Worm (Caenorhabditis elegans) whole organism, late embryonic: ENCODE data around the gene Y69H2.15.
A peak's percentile ranks its signal among the peaks of the same experiment; 100 is the strongest.

Source experiments
- C38D4.7 ChIP-seq: fragments of 200-800 bp; sonication (Bioruptor generic); optimal IDR thresholded peaks from 2 replicates; lab custom pipeline; 2018; ENCODE audit warnings: mild to moderate bottlenecking, missing genetic modification characterization, moderate library complexity, missing compliant biosample characterization
- K02D7.2 ChIP-seq: sonication (generic microtip); optimal IDR thresholded peaks from 2 replicates; lab custom pipeline; 2017; ENCODE audit warnings: mild to moderate bottlenecking, missing genetic modification characterization, missing compliant biosample characterization
- K09A11.1 ChIP-seq: sonication (generic microtip); optimal IDR thresholded peaks from 2 replicates; lab custom pipeline; 2017; ENCODE audit warnings: antibody characterized with exemption, mild to moderate bottlenecking, missing genetic modification characterization, missing compliant biosample characterization; ENCODE audit not compliant: insufficient read depth
- T23F11.4 ChIP-seq: fragments of 200-800 bp; sonication (Bioruptor generic); optimal IDR thresholded peaks from 2 replicates; lab custom pipeline; 2018; ENCODE audit warnings: mild to moderate bottlenecking, missing genetic modification characterization, missing compliant biosample characterization
- Y22D7AL.16 ChIP-seq: sonication (generic microtip); optimal IDR thresholded peaks from 2 replicates; lab custom pipeline; 2016; ENCODE audit warnings: missing genetic modification characterization, missing compliant biosample characterization
- ahr-1 ChIP-seq: sonication (generic microtip); optimal IDR thresholded peaks from 2 replicates; lab custom pipeline; 2016; ENCODE audit warnings: missing genetic modification characterization, missing compliant biosample characterization
- ceh-18 ChIP-seq: sonication (generic microtip); optimal IDR thresholded peaks from 2 replicates; lab custom pipeline; 2016; ENCODE audit warnings: missing genetic modification characterization, missing compliant biosample characterization
- ceh-2 ChIP-seq: sonication (generic microtip); optimal IDR thresholded peaks from 2 replicates; lab custom pipeline; 2016; ENCODE audit warnings: missing genotype, missing genetic modification characterization, missing compliant biosample characterization
- ceh-24 ChIP-seq: sonication (generic microtip); optimal IDR thresholded peaks from 2 replicates; lab custom pipeline; 2016; ENCODE audit warnings: mild to moderate bottlenecking, missing genetic modification characterization, missing compliant biosample characterization
- ceh-30 ChIP-seq: fragments of 150-350 bp; optimal IDR thresholded peaks from 2 replicates; lab custom pipeline; 2014; ENCODE audit warnings: missing biosample characterization, missing genetic modification characterization
- ceh-48 ChIP-seq: sonication (generic microtip); optimal IDR thresholded peaks from 2 replicates; lab custom pipeline; 2016; ENCODE audit warnings: missing genetic modification characterization, inconsistent platforms, missing compliant biosample characterization
- ceh-6 ChIP-seq: fragments of 200-800 bp; sonication (Bioruptor generic); optimal IDR thresholded peaks from 2 replicates; lab custom pipeline; 2018; ENCODE audit warnings: mild to moderate bottlenecking, missing genetic modification characterization, missing compliant biosample characterization
- dmd-4 ChIP-seq: sonication (generic microtip); optimal IDR thresholded peaks from 2 replicates; lab custom pipeline; 2016; ENCODE audit warnings: borderline replicate concordance, missing genetic modification characterization, missing compliant biosample characterization
- dve-1 ChIP-seq: sonication (generic microtip); optimal IDR thresholded peaks from 2 replicates; lab custom pipeline; 2017; ENCODE audit warnings: antibody characterized with exemption, mild to moderate bottlenecking, missing genetic modification characterization, missing compliant biosample characterization
- elt-4 ChIP-seq: sonication (generic microtip); optimal IDR thresholded peaks from 2 replicates; lab custom pipeline; 2016; ENCODE audit warnings: missing genetic modification characterization, missing compliant biosample characterization
- fax-1 ChIP-seq: sonication (generic microtip); optimal IDR thresholded peaks from 2 replicates; lab custom pipeline; 2016; ENCODE audit warnings: missing genotype, missing genetic modification characterization, missing compliant biosample characterization
- fkh-6 ChIP-seq: sonication (generic microtip); optimal IDR thresholded peaks from 2 replicates; lab custom pipeline; 2016; ENCODE audit warnings: missing genetic modification characterization, missing compliant biosample characterization
- gmeb-2 ChIP-seq: sonication (generic microtip); optimal IDR thresholded peaks from 2 replicates; lab custom pipeline; 2016; ENCODE audit warnings: missing genetic modification characterization, inconsistent platforms, missing compliant biosample characterization
- hlh-30 ChIP-seq: sonication (generic microtip); optimal IDR thresholded peaks from 2 replicates; lab custom pipeline; 2017; ENCODE audit warnings: antibody characterized with exemption, missing genetic modification characterization, missing compliant biosample characterization; ENCODE audit not compliant: insufficient read depth
- hlh-6 ChIP-seq: sonication (generic microtip); optimal IDR thresholded peaks from 2 replicates; lab custom pipeline; 2016; ENCODE audit warnings: missing genotype, missing genetic modification characterization, missing compliant biosample characterization
- hlh-8 ChIP-seq: sonication (generic microtip); optimal IDR thresholded peaks from 2 replicates; lab custom pipeline; 2016; ENCODE audit warnings: missing genotype, missing genetic modification characterization, missing compliant biosample characterization
- lim-6 ChIP-seq: sonication (generic microtip); optimal IDR thresholded peaks from 2 replicates; lab custom pipeline; 2016; ENCODE audit warnings: missing genetic modification characterization, missing compliant biosample characterization
- madf-2 ChIP-seq: sonication (generic microtip); optimal IDR thresholded peaks from 2 replicates; lab custom pipeline; 2017; ENCODE audit warnings: missing genetic modification characterization, missing compliant biosample characterization
- nhr-232 ChIP-seq: sonication (generic microtip); optimal IDR thresholded peaks from 2 replicates; lab custom pipeline; 2016; ENCODE audit warnings: missing genetic modification characterization, missing compliant biosample characterization
- npax-4 ChIP-seq: sonication (generic microtip); optimal IDR thresholded peaks from 2 replicates; lab custom pipeline; 2016; ENCODE audit warnings: missing genetic modification characterization, missing compliant biosample characterization
- pat-9 ChIP-seq: fragments of 200-800 bp; sonication (Bioruptor generic); optimal IDR thresholded peaks from 2 replicates; lab custom pipeline; 2018; ENCODE audit warnings: mild to moderate bottlenecking, missing genetic modification characterization, moderate library complexity, missing compliant biosample characterization
- pax-1 ChIP-seq: fragments of 150-350 bp; optimal IDR thresholded peaks from 2 replicates; lab custom pipeline; 2014; ENCODE audit warnings: missing biosample characterization, missing genetic modification characterization
- pha-4 ChIP-seq: fragments of 150-350 bp; optimal IDR thresholded peaks from 2 replicates; lab custom pipeline; 2018; ENCODE audit warnings: missing biosample characterization, missing genetic modification reagents, missing genetic modification characterization
- sdc-2 ChIP-seq: sonication (generic microtip); optimal IDR thresholded peaks from 2 replicates; lab custom pipeline; 2016; ENCODE audit warnings: missing genotype, missing genetic modification characterization, missing compliant biosample characterization
- sox-2 ChIP-seq: fragments of 200-800 bp; sonication (Bioruptor generic); IDR thresholded peaks from 2 replicates; pipeline ENCODE4 v1.3.6; 2022; ENCODE audit warnings: missing genetic modification reagents, missing genetic modification characterization, missing compliant biosample characterization
- sox-4 ChIP-seq: sonication (generic microtip); optimal IDR thresholded peaks from 2 replicates; lab custom pipeline; 2017; ENCODE audit warnings: mild to moderate bottlenecking, missing genetic modification characterization, inconsistent platforms, missing compliant biosample characterization
- syd-9 ChIP-seq: sonication (generic microtip); optimal IDR thresholded peaks from 2 replicates; lab custom pipeline; 2016; ENCODE audit warnings: mild to moderate bottlenecking, missing genetic modification characterization, moderate library complexity, missing compliant biosample characterization
- ttx-3 ChIP-seq: sonication (generic microtip); optimal IDR thresholded peaks from 2 replicates; lab custom pipeline; 2016; ENCODE audit warnings: missing genetic modification reagents, missing genetic modification characterization, missing compliant biosample characterization
- unc-55 ChIP-seq: sonication (generic microtip); optimal IDR thresholded peaks from 2 replicates; lab custom pipeline; 2017; ENCODE audit warnings: missing biosample characterization, missing genetic modification reagents, missing genetic modification characterization
- zip-5 ChIP-seq: sonication (generic microtip); optimal IDR thresholded peaks from 2 replicates; lab custom pipeline; 2016; ENCODE audit warnings: missing genetic modification characterization, missing compliant biosample characterization
- ztf-16 ChIP-seq: sonication (generic microtip); optimal IDR thresholded peaks from 2 replicates; lab custom pipeline; 2017; ENCODE audit warnings: missing genetic modification characterization, missing compliant biosample characterization

Y69H2.15 gene

ce11 chrV:18650043-18650442 lies 23.4 kb upstream of the Y69H2.15 start, which contains the start of gene egas-2:
Gene egas-2, plus strand, starts transcription at chrV:18650343.
- TF ChIP-seq ceh-30 (tag; lab: Kevin White, UChicago) (no peak), elt-4 (tag; lab: Kevin White, UChicago) (no peak), npax-4 (no peak), ttx-3 (tag; lab: Kevin White, UChicago) (no peak), ahr-1 (no peak), nhr-232 (tag; lab: Kevin White, UChicago) (no peak), ceh-18 (no peak), hlh-6 (no peak), fkh-6 (tag; lab: Kevin White, UChicago) (no peak)

DNA sequence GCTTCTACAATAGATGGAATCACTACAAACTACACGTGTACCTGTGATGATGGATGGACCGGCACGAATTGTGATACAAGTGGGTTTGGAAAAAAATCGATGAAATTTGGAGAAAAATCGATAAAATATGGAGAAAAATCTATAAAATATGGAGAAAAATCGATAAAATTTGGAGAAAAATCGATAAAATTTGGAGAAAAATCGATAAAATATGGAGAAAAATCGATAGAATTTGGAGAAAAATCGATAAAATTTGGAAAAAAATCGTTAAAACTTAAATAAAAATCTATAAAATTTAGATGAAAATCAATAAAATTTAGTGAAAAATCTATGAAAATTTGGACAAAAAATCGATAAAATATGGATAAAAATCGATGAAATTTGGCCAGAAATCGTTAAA lies 17.6 kb upstream of the Y69H2.15 start:
- TF ChIP-seq sox-4 (tag; lab: Kevin White, UChicago) (no peak), madf-2 (tag; lab: Kevin White, UChicago) (no peak), C38D4.7 (GFP tag; lab: Kevin White, UChicago) (no peak), ceh-48 (tag; lab: Kevin White, UChicago) (peak; percentile 12)

DNA sequence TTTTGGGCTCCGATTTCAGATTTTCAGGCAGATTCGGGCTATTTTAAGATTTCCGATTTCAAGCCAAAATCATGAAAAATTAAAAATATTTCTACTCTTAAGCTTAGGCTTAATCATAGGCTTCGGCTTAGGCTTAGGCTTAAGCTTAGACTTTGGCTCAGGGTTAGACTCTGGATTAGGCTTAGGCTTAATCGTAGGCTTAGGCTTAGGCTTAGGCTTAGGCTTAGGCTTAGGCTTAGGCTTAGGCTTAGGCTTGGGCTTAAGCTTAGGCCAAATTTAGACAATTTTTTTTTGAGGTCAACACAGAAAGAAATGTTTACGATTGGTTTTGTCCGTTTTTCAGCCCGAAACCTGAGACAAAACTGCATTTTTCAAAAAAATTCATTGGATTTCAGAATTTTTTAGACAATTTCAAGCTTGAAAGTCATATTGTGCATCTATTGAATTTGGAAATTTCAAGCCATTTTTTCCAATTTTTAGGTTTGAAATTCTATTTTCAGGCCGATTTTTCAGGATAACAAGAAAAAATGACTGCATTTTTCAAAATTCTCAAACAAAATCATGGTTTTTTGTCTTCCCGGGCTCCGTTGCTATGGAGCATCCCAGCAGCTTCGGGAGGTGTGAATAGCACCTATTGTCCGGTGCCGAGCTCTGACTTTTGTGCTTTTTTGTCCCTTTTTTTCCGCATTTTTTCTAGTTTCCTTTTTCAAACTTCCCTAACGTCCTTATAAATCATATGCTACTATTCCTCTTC lies 13.1 kb upstream of the Y69H2.15 start, which contains the start of gene egas-1:
egas-1 (plus strand) TSS at position 704 of the 754 bp plus-strand sequence.
- TF ChIP-seq K09A11.1 (tag; lab: Kevin White, UChicago) (no peak), pha-4 (tag; lab: Kevin White, UChicago) (no peak), dve-1 (peak; percentile 84), syd-9 (no peak)
- TF ChIP-seq, all 69 proteins: peak for 1

- TF ChIP-seq sdc-2 (tag; lab: Kevin White, UChicago) = no peak
- peak; percentile 3 for TF ChIP-seq ceh-2
- TF ChIP-seq K02D7.2 = no peak
- TF ChIP-seq ceh-24 (tag; lab: Kevin White, UChicago) = no peak
These were observed 12.4 kb upstream of the Y69H2.15 start for ce11 chrV:18639074-18639473.

DNA sequence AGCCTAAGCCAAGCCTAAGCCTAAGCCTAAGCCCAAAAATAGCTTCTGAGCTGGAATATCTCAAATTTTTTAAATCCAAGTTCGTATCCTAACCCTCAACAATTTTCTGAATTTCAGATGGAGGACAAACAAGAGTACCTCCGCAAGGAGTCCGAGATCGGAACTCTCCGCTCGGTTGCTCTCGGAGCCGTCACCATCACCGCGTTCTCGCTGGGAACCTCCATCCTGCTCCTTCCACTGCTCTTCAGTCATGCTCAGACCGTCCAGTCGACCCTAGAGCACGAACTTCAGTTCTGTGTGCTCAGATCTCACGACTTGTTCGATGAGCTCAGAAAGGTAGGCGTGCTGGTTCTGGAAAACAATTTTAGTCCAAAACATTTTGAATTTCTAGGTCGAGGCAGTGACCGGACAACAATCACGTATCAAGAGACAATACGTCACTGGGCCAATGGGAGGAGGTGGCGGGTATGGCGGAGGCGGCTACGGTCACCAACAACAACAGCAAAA lies 11.8 kb upstream of the Y69H2.15 start, which contains the start of gene col-42:
col-42 (plus strand) TSS at position 118 of the 507 bp plus-strand sequence.
- TF ChIP-seq ceh-6 (GFP tag; lab: Kevin White, UChicago) (no peak), ztf-16 (tag; lab: Kevin White, UChicago) (no peak), pat-9 (tag; lab: Kevin White, UChicago) (no peak), pax-1 (tag; lab: Kevin White, UChicago) (no peak), fax-1 (tag; lab: Kevin White, UChicago) (no peak), dve-1 (no peak), lim-6 (no peak), sox-2 (GFP tag; lab: Robert Waterston, UW) (no peak), elt-4 (tag; lab: Kevin White, UChicago) (no peak), Y22D7AL.16 (tag; lab: Kevin White, UChicago) (no peak), unc-55 (GFP tag; lab: Kevin White, UChicago) (no peak), hlh-8 (tag; lab: Kevin White, UChicago) (no peak), dmd-4 (tag; lab: Kevin White, UChicago) (no peak), T23F11.4 (GFP tag; lab: Kevin White, UChicago) (no peak), syd-9 (no peak), npax-4 (no peak), gmeb-2 (tag; lab: Kevin White, UChicago) (no peak), hlh-30 (no peak), ceh-48 (tag; lab: Kevin White, UChicago) (no peak), zip-5 (tag; lab: Kevin White, UChicago) (no peak)
